Fruit fly (Drosophila melanogaster) whole organism, adult: Measurements from ENCODE around the gene CG32263.

Source experiments
- CG11617 ChIP-seq: fragments of 200-800 bp; sonication (Bioruptor generic); optimal IDR thresholded peaks from 2 replicates; lab custom pipeline; 2017; ENCODE audit warnings: mild to moderate bottlenecking, missing biosample characterization, missing genetic modification reagents, missing genetic modification characterization
- CG12768 ChIP-seq: fragments of 200-800 bp; sonication (Bioruptor generic); optimal IDR thresholded peaks from 2 replicates; lab custom pipeline; 2017; ENCODE audit warnings: missing biosample characterization, missing genetic modification characterization, mild to moderate bottlenecking, moderate library complexity, missing genetic modification reagents
- CG14711 ChIP-seq: fragments of 200-800 bp; sonication (Bioruptor generic); optimal IDR thresholded peaks from 2 replicates; lab custom pipeline; 2018; ENCODE audit warnings: missing biosample characterization, mild to moderate bottlenecking, missing genetic modification characterization, moderate library complexity
- CG1620 ChIP-seq: fragments of 200-800 bp; sonication (Bioruptor generic); optimal IDR thresholded peaks from 2 replicates; lab custom pipeline; 2016; ENCODE audit warnings: missing biosample characterization, missing genetic modification characterization
- CG33017 ChIP-seq: fragments of 200-800 bp; sonication (Bioruptor generic); optimal IDR thresholded peaks from 2 replicates; lab custom pipeline; 2018; ENCODE audit warnings: missing biosample characterization, mild to moderate bottlenecking, missing genetic modification characterization, moderate library complexity
- CG5204 ChIP-seq: fragments of 200-800 bp; sonication (Bioruptor generic); optimal IDR thresholded peaks from 2 replicates; lab custom pipeline; 2016; ENCODE audit warnings: missing biosample characterization, missing genetic modification characterization
- CG7045 ChIP-seq: fragments of 200-800 bp; sonication (Bioruptor generic); optimal IDR thresholded peaks from 2 replicates; lab custom pipeline; 2017; ENCODE audit warnings: missing biosample characterization, mild to moderate bottlenecking, missing genetic modification characterization
- CG7101 ChIP-seq: fragments of 200-800 bp; sonication (Bioruptor generic); optimal IDR thresholded peaks from 2 replicates; lab custom pipeline; 2018; ENCODE audit warnings: missing biosample characterization, mild to moderate bottlenecking, missing genetic modification characterization, moderate library complexity
- Clk ChIP-seq: fragments of 200-800 bp; sonication (Bioruptor generic); optimal IDR thresholded peaks from 2 replicates; lab custom pipeline; 2017; ENCODE audit warnings: missing biosample characterization, missing genetic modification characterization
- Crg-1 ChIP-seq: fragments of 200-800 bp; sonication (Bioruptor generic); optimal IDR thresholded peaks from 2 replicates; lab custom pipeline; 2016; ENCODE audit warnings: missing biosample characterization, missing genetic modification characterization
- Hr96 ChIP-seq: fragments of 200-800 bp; sonication (Bioruptor generic); optimal IDR thresholded peaks from 2 replicates; lab custom pipeline; 2016; ENCODE audit warnings: missing biosample characterization, missing genetic modification characterization
- Mnt ChIP-seq: fragments of 200-800 bp; sonication (Bioruptor generic); optimal IDR thresholded peaks from 2 replicates; lab custom pipeline; 2016; ENCODE audit warnings: missing biosample characterization, mild to moderate bottlenecking, missing genetic modification characterization
- bab1 ChIP-seq: fragments of 200-800 bp; sonication (Bioruptor generic); optimal IDR thresholded peaks from 3 replicates; lab custom pipeline; 2019; ENCODE audit warnings: missing biosample characterization, mild to moderate bottlenecking, missing genetic modification characterization, moderate library complexity
- cic ChIP-seq: fragments of 200-800 bp; sonication (Bioruptor generic); optimal IDR thresholded peaks from 2 replicates; lab custom pipeline; 2017; ENCODE audit warnings: missing biosample characterization, mild to moderate bottlenecking, missing genetic modification characterization, moderate library complexity
- cnc ChIP-seq, 2 experiments: fragments of >200 bp; optimal IDR thresholded peaks; 2 replicates each; lab custom pipeline; 2017
- kay ChIP-seq: fragments of 200-800 bp; sonication (Bioruptor generic); peaks from one replicate; lab custom pipeline; 2016; ENCODE audit warnings: missing biosample characterization, missing genetic modification characterization, borderline replicate concordance
- ovo ChIP-seq: fragments of 200-800 bp; sonication (Bioruptor generic); optimal IDR thresholded peaks from 2 replicates; lab custom pipeline; 2016; ENCODE audit warnings: missing biosample characterization, missing genetic modification characterization
- pad ChIP-seq: fragments of 200-800 bp; sonication (Bioruptor generic); optimal IDR thresholded peaks from 3 replicates; lab custom pipeline; 2017; ENCODE audit warnings: missing biosample characterization, missing genetic modification characterization, mild to moderate bottlenecking, moderate library complexity, missing genetic modification reagents
- tj ChIP-seq: fragments of 200-800 bp; sonication (Bioruptor generic); optimal IDR thresholded peaks from 3 replicates; lab custom pipeline; 2017; ENCODE audit warnings: missing biosample characterization, mild to moderate bottlenecking, missing genetic modification characterization, moderate library complexity
- toe ChIP-seq: fragments of 200-800 bp; sonication (Bioruptor generic); optimal IDR thresholded peaks from 2 replicates; lab custom pipeline; 2016; ENCODE audit warnings: missing biosample characterization, missing genetic modification characterization

CG32263 gene

DNA sequence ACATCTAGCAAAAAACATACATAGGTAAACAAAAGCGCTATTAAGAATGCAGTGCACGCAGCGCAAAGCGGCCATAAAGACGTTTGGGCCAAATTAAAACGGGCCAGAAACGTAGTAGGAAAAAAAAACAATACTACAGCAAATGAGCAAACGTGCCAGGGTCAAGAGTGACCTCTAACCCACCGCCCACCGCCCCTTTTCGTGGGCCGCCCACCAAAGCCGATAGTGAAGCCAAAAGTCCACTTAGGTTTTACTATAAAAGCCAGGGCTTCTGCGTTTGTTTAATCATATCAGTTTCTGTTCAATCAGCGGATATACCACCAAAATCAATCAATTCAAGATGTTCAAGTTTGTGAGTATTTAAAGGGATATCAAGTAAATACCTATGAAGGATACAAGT, 20.4 kb downstream of the CG32263 start, which contains the start of gene CG32266:
Gene CG32266, plus strand, starts transcription at position 301 of the 400 bp plus-strand sequence.
- no peak for TF ChIP-seq CG7101 (tag; lab: Kevin White, UChicago)
- no peak for TF ChIP-seq CG5204

DNA sequence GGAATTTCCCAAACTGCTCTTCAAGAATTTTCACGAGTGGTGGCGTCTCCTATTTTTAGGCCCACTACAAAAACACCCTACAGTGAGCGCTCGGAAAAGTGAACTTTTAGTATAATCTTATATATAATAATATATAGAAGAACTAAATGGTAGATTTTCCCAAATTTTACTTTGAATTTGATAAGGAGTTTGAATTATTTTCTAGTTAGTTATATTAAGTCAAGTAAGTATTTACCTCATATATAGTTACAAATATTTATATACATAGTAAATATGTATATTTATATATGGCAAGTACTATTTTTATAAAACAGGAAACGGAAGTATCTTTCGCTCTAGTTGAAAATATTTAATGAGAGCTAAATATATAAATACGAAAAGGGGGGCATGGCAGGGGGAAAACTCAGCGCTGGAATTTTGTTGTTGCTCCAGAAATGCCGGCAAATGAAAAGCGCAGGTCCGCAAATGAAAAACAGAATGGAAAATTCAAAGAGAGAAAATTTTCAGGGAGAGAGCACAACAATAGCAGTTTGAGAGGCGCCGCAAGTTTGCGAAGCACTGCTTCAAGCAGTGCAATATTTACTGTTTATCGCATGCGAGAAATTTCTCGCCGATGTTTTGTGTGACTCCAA, 22.0 kb downstream of the CG32263 start:
- TF ChIP-seq Crg-1 (GFP tag; lab: Kevin White, UChicago) (no peak), cic (GFP tag; lab: Kevin White, UChicago) (peak; percentile 11)

DNA sequence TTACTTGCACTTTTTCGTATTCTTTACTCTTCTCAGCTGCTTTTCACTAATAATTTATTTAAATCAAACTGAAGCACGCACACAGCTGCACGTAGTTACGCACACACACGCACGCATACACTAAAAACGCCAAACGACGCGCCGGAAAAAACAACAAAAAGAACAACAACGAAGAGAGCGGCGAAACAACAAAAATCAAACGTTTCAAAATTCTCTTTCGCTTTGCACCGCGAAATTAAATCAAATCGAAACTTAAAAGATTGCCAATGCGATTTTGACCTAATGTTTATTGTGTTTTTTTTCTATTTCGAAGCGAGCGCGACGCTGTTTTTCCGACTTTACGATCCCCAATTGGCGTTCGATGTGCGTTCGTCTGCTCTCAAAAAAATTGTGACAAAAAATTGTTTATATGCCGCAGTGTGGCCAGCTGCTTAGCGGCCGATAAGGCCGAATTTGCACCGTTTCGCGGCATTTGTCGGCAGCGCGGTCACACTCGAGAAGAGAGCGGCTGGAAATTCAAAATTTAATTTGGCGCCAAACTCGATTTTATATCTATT, 23.2 kb downstream of the CG32263 start:
- no peak for TF ChIP-seq pad (GFP tag; lab: Kevin White, UChicago)
- TF ChIP-seq CG5204 = no peak
- TF ChIP-seq CG7101 (tag; lab: Kevin White, UChicago) = peak; percentile 56
- no peak for TF ChIP-seq CG7045 (GFP tag; lab: Kevin White, UChicago)
- no peak for TF ChIP-seq ovo (GFP tag; lab: Kevin White, UChicago)
- TF ChIP-seq cic (GFP tag; lab: Kevin White, UChicago) = peak; percentile 58
- no peak for TF ChIP-seq toe (GFP tag; lab: Kevin White, UChicago)
- TF ChIP-seq Crg-1 (GFP tag; lab: Kevin White, UChicago) = peak; percentile 47
- TF ChIP-seq kay (GFP tag; lab: Kevin White, UChicago) = peak; percentile 61
- no peak for TF ChIP-seq CG14711 (tag; lab: Kevin White, UChicago)
- TF ChIP-seq Mnt (GFP tag; lab: Kevin White, UChicago) = peak; percentile 63
- peak; percentile 43 for TF ChIP-seq bab1
- TF ChIP-seq tj = peak; percentile 62
- peak; percentile 48 for TF ChIP-seq CG33017
- TF ChIP-seq CG12768 (GFP tag; lab: Kevin White, UChicago) = peak; percentile 48
- TF ChIP-seq CG1620 (GFP tag; lab: Kevin White, UChicago) = peak; percentile 25
- no peak for TF ChIP-seq Clk (GFP tag; lab: Kevin White, UChicago)
- peak; percentile 23 for TF ChIP-seq CG11617 (GFP tag; lab: Kevin White, UChicago)
- TF ChIP-seq Hr96 (GFP tag; lab: Kevin White, UChicago) = peak; percentile 54
- TF ChIP-seq cnc (optimal IDR thresholded peaks at IDR 0.05; lab: Kevin White, UChicago) = no peak

DNA sequence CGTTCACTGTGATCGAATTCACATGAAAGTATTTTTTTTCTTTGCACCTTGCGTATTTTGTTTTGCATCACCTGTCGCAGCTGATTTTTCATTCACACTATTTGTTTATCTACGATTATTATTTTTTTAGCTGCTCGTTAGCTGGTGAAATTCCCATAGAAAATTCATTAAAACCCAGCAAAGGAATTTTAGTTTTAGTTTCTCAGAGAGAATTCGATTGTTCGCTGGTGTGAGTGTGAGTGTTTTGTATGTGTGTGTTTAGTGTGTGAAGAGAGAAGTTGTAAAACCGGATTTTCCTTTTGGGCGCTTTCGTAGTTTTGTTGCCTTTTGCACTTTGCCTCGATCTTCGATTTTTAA, 23.9 kb downstream of the CG32263 start:
- no peak for TF ChIP-seq CG14711 (tag; lab: Kevin White, UChicago)

DNA sequence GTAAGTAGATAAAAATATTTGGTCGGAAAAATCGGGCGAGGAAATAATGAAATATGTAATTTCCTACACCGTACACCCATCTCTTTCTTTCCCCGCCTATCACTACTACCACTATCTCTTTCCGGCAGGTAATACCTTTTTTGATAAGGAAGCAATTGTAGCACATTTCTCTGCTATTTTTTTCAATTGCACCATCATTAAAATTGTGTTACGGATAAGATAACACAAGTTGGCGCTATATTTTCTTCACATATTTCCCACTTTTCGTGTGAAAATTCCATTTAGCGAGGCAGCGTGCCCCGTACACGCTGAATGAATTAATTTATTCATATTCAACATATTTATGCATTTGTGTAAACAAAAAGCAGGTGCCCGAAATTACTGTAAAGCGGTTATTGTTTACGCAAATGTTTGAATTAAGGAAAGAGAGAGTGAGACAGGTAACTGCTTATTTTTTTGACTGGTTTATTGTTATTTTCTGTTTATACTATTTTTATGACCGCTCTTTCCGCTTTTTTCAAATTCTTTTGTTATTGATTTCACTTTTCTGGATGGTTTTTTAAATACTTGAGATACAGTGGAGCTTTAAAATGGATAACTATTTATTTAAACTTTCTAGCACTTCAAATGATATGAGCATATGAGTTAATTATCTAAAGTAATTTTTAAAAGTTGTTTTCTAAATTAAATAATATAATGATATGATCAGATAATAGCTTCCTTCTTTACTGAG, 24.4 kb downstream of the CG32263 start:
- TF ChIP-seq kay (GFP tag; lab: Kevin White, UChicago) (no peak), CG5204 (peak; percentile 20), Mnt (GFP tag; lab: Kevin White, UChicago) (peak; percentile 7), CG33017 (peak; percentile 28), CG7101 (tag; lab: Kevin White, UChicago) (peak; percentile 37), CG14711 (tag; lab: Kevin White, UChicago) (peak; percentile 27), CG1620 (GFP tag; lab: Kevin White, UChicago) (no peak), Crg-1 (GFP tag; lab: Kevin White, UChicago) (no peak), cic (GFP tag; lab: Kevin White, UChicago) (peak; percentile 16), CG12768 (GFP tag; lab: Kevin White, UChicago) (no peak)

DNA sequence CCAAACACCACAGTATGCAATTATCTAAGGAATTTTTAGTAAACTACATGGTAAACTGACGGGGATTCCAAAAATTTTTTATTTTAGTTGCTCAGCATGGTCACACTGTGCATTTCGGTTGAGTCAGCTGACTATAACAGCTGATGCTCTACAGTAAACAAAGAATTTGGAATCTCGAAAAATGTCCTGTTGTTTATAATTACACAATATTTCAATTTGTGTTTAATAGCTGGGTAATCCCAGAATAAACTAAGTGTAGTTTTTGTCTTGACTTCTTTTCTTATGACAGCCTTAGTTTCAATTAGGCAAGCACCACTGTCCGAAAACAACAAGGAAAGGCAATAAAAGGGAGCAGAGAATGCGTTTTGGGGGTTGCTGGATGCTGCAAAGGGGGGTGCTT, 25.2 kb downstream of the CG32263 start:
- TF ChIP-seq kay (GFP tag; lab: Kevin White, UChicago) = no peak
- TF ChIP-seq Mnt (GFP tag; lab: Kevin White, UChicago) = no peak
- TF ChIP-seq CG7101 (tag; lab: Kevin White, UChicago) = no peak
- TF ChIP-seq pad (GFP tag; lab: Kevin White, UChicago) = no peak
- TF ChIP-seq CG1620 (GFP tag; lab: Kevin White, UChicago) = no peak
- TF ChIP-seq CG7045 (GFP tag; lab: Kevin White, UChicago) = no peak
- no peak for TF ChIP-seq Crg-1 (GFP tag; lab: Kevin White, UChicago)
- no peak for TF ChIP-seq CG12768 (GFP tag; lab: Kevin White, UChicago)
- no peak for TF ChIP-seq tj
- TF ChIP-seq ovo (GFP tag; lab: Kevin White, UChicago) = no peak
- TF ChIP-seq Clk (GFP tag; lab: Kevin White, UChicago) = no peak
- no peak for TF ChIP-seq CG14711 (tag; lab: Kevin White, UChicago)
- TF ChIP-seq toe (GFP tag; lab: Kevin White, UChicago) = no peak
- no peak for TF ChIP-seq cnc (optimal IDR thresholded peaks at IDR 0.05; lab: Kevin White, UChicago)
- no peak for TF ChIP-seq CG5204
- TF ChIP-seq CG11617 (GFP tag; lab: Kevin White, UChicago) = no peak
- TF ChIP-seq cic (GFP tag; lab: Kevin White, UChicago) = no peak
- TF ChIP-seq bab1 = no peak
